Worm (Caenorhabditis elegans) whole organism, young adult: ENCODE measurements around the gene srh-44.

Source experiments
- C17E4.6 ChIP-seq: fragments of 200-800 bp; sonication (Bioruptor generic); IDR thresholded peaks from 2 replicates; pipeline ENCODE4 v1.3.6; 2022; ENCODE audit warnings: missing genetic modification reagents, missing genetic modification characterization, missing compliant biosample characterization
- F10E7.11 ChIP-seq: sonication (generic microtip); optimal IDR thresholded peaks from 2 replicates; lab custom pipeline; 2017; ENCODE audit warnings: mild to moderate bottlenecking, missing genetic modification characterization, moderate library complexity, missing compliant biosample characterization
- F23B12.7 ChIP-seq: sonication (generic microtip); optimal IDR thresholded peaks from 2 replicates; lab custom pipeline; 2017; ENCODE audit warnings: missing genetic modification characterization, mild to moderate bottlenecking, missing compliant biosample characterization, antibody characterized with exemption, moderate library complexity; ENCODE audit not compliant: insufficient read depth
- F33H1.4 ChIP-seq: fragments of 200-800 bp; sonication (Bioruptor generic); IDR thresholded peaks from 2 replicates; pipeline ENCODE4 v1.3.6; 2022; ENCODE audit warnings: missing genetic modification reagents, missing genetic modification characterization, missing compliant biosample characterization
- F37B4.10 ChIP-seq: fragments of 200-800 bp; sonication (Bioruptor generic); IDR thresholded peaks from 2 replicates; pipeline ENCODE4 v1.3.6; 2022; ENCODE audit warnings: missing genetic modification characterization, missing compliant biosample characterization
- F57A8.1 ChIP-seq: fragments of 200-800 bp; sonication (Bioruptor generic); optimal IDR thresholded peaks from 2 replicates; lab custom pipeline; 2018; ENCODE audit warnings: mild to moderate bottlenecking, missing genetic modification characterization, moderate library complexity, missing compliant biosample characterization
- F57C9.4 ChIP-seq: sonication (generic microtip); optimal IDR thresholded peaks from 2 replicates; lab custom pipeline; 2017; ENCODE audit warnings: mild to moderate bottlenecking, missing genetic modification characterization, missing compliant biosample characterization
- Y53F4B.3 ChIP-seq: fragments of 200-800 bp; sonication (Bioruptor generic); IDR thresholded peaks from 2 replicates; pipeline ENCODE4 v1.3.6; 2022; ENCODE audit warnings: missing genetic modification reagents, missing genetic modification characterization, missing compliant biosample characterization
- Y53G8AR.9 ChIP-seq: fragments of 200-800 bp; sonication (Bioruptor generic); conservative IDR thresholded peaks from 2 replicates; pipeline ENCODE4 v1.3.6; 2022; ENCODE audit warnings: missing genetic modification reagents, missing genetic modification characterization, missing compliant biosample characterization
- Y67H2A.10 ChIP-seq: fragments of 200-800 bp; sonication (Bioruptor generic); conservative IDR thresholded peaks from 2 replicates; pipeline ENCODE4 v1.3.6; 2022; ENCODE audit warnings: missing genetic modification reagents, missing genetic modification characterization, missing compliant biosample characterization
- ama-1 ChIP-seq, 3 experiments: fragments of 150-350 bp in 1 of 3; sonication (generic microtip) in 2 of 3; optimal IDR thresholded peaks; 2 replicates each; lab custom pipeline; 2014 to 2018; ENCODE audit warnings: missing biosample characterization in 2 of 3, missing genetic modification characterization in 2 of 3, missing genetic modification reagents in 2 of 3
- aptf-2 ChIP-seq: fragments of 200-800 bp; sonication (Bioruptor generic); conservative IDR thresholded peaks from 2 replicates; pipeline ENCODE4 v1.3.6; 2022; ENCODE audit warnings: missing genetic modification reagents, missing genetic modification characterization, missing compliant biosample characterization
- atf-7 ChIP-seq: sonication (generic microtip); optimal IDR thresholded peaks from 2 replicates; lab custom pipeline; 2017; ENCODE audit warnings: mild to moderate bottlenecking, missing genetic modification characterization, missing compliant biosample characterization
- athp-1 ChIP-seq: sonication (generic microtip); optimal IDR thresholded peaks from 2 replicates; lab custom pipeline; 2017; ENCODE audit warnings: mild to moderate bottlenecking, missing genetic modification characterization, missing compliant biosample characterization
- attf-3 ChIP-seq: fragments of 200-800 bp; sonication (Bioruptor generic); conservative IDR thresholded peaks from 2 replicates; pipeline ENCODE4 v1.3.6; 2022; ENCODE audit warnings: missing genetic modification reagents, missing genetic modification characterization, missing compliant biosample characterization
- bed-2 ChIP-seq: fragments of 200-800 bp; sonication (Bioruptor generic); IDR thresholded peaks from 2 replicates; pipeline ENCODE4 v1.3.6; 2022; ENCODE audit warnings: missing genetic modification reagents, missing genetic modification characterization, missing compliant biosample characterization
- cebp-1 ChIP-seq, 2 experiments: fragments of 200-800 bp in 1 of 2; sonication (Bioruptor generic) in 1 of 2; sonication (generic microtip) in 1 of 2; IDR thresholded peaks in 1 of 2; optimal IDR thresholded peaks in 1 of 2; 2 replicates each; pipeline versions ENCODE4 v1.3.6 to Lab custom; 2017 to 2022; ENCODE audit warnings: missing compliant biosample characterization in 2 of 2, missing genetic modification characterization in 2 of 2, mild to moderate bottlenecking in 1 of 2, missing genetic modification reagents in 1 of 2, moderate library complexity in 1 of 2
- ceh-100 ChIP-seq: fragments of 200-800 bp; sonication (Bioruptor generic); IDR thresholded peaks from 2 replicates; pipeline ENCODE4 v1.3.6; 2022; ENCODE audit warnings: missing genetic modification reagents, missing genetic modification characterization, missing compliant biosample characterization
- ceh-27 ChIP-seq: fragments of 200-800 bp; sonication (Bioruptor generic); optimal IDR thresholded peaks from 2 replicates; lab custom pipeline; 2018; ENCODE audit warnings: mild to moderate bottlenecking, missing genetic modification characterization, moderate library complexity, missing compliant biosample characterization
- ceh-40 ChIP-seq: fragments of 200-800 bp; sonication (Bioruptor generic); IDR thresholded peaks from 2 replicates; pipeline ENCODE4 v1.3.6; 2022; ENCODE audit warnings: missing genetic modification characterization, missing compliant biosample characterization
- ceh-58 ChIP-seq: fragments of 200-800 bp; sonication (Bioruptor generic); IDR thresholded peaks from 2 replicates; pipeline ENCODE4 v1.3.6; 2022; ENCODE audit warnings: missing genetic modification characterization, missing compliant biosample characterization
- ceh-91 ChIP-seq: fragments of 200-800 bp; sonication (Bioruptor generic); IDR thresholded peaks from 2 replicates; pipeline ENCODE4 v1.3.6; 2022; ENCODE audit warnings: missing genetic modification reagents, missing genetic modification characterization, missing compliant biosample characterization
- die-1 ChIP-seq: sonication (generic microtip); optimal IDR thresholded peaks from 2 replicates; lab custom pipeline; 2016; ENCODE audit warnings: missing genotype, mild to moderate bottlenecking, missing genetic modification characterization, missing compliant biosample characterization
- dox-1 ChIP-seq: fragments of 200-800 bp; sonication (Bioruptor generic); IDR thresholded peaks from 2 replicates; pipeline ENCODE4 v1.3.6; 2022; ENCODE audit warnings: missing genetic modification reagents, missing genetic modification characterization, missing compliant biosample characterization
- efl-1 ChIP-seq: fragments of 150-350 bp; optimal IDR thresholded peaks from 2 replicates; lab custom pipeline; 2014; ENCODE audit warnings: missing biosample characterization, missing genetic modification reagents, missing genetic modification characterization
- egl-44 ChIP-seq: fragments of 200-800 bp; sonication (Bioruptor generic); IDR thresholded peaks from 2 replicates; pipeline ENCODE4 v1.3.6; 2022; ENCODE audit warnings: missing genetic modification reagents, missing genetic modification characterization, missing compliant biosample characterization
- ekl-4 ChIP-seq: fragments of 200-800 bp; sonication (Bioruptor generic); IDR thresholded peaks from 2 replicates; pipeline ENCODE4 v1.3.6; 2022; ENCODE audit warnings: missing genetic modification reagents, missing genetic modification characterization, missing compliant biosample characterization
- fkh-3 ChIP-seq: sonication (generic microtip); optimal IDR thresholded peaks from 2 replicates; lab custom pipeline; 2016; ENCODE audit warnings: mild to moderate bottlenecking, missing genetic modification characterization, missing compliant biosample characterization
- him-1 ChIP-seq: sonication (generic microtip); optimal IDR thresholded peaks from 2 replicates; lab custom pipeline; 2016; ENCODE audit warnings: missing genotype, missing genetic modification reagents, missing genetic modification characterization, missing compliant biosample characterization
- hmg-1.2 ChIP-seq: fragments of 200-800 bp; sonication (Bioruptor generic); IDR thresholded peaks from 2 replicates; pipeline ENCODE4 v1.3.6; 2022; ENCODE audit warnings: missing genetic modification reagents, missing genetic modification characterization, missing compliant biosample characterization
- lin-35 ChIP-seq, 3 experiments: fragments of 150-350 bp in 2 of 3; sonication (generic microtip) in 1 of 3; optimal IDR thresholded peaks; 2 replicates each; lab custom pipeline; 2014 to 2018; ENCODE audit warnings: missing biosample characterization in 3 of 3, missing genetic modification characterization in 3 of 3, missing genetic modification reagents in 3 of 3
- lin-54 ChIP-seq: fragments of 200-800 bp; sonication (Bioruptor generic); optimal IDR thresholded peaks from 2 replicates; lab custom pipeline; 2018; ENCODE audit warnings: mild to moderate bottlenecking, missing genetic modification characterization, missing compliant biosample characterization
- lsl-1 ChIP-seq: fragments of 200-800 bp; sonication (Bioruptor generic); optimal IDR thresholded peaks from 2 replicates; lab custom pipeline; 2018; ENCODE audit warnings: mild to moderate bottlenecking, missing genetic modification characterization, moderate library complexity, missing compliant biosample characterization
- madf-3 ChIP-seq: fragments of 200-800 bp; sonication (Bioruptor generic); IDR thresholded peaks from 2 replicates; pipeline ENCODE4 v1.3.6; 2022; ENCODE audit warnings: missing genetic modification reagents, missing genetic modification characterization, missing compliant biosample characterization
- madf-6 ChIP-seq: fragments of 200-800 bp; sonication (Bioruptor generic); IDR thresholded peaks from 2 replicates; pipeline ENCODE4 v1.3.6; 2022; ENCODE audit warnings: missing genetic modification reagents, missing genetic modification characterization, missing compliant biosample characterization
- mcd-1 ChIP-seq: fragments of 200-800 bp; sonication (Bioruptor generic); IDR thresholded peaks from 2 replicates; pipeline ENCODE4 v1.3.6; 2022; ENCODE audit warnings: missing genetic modification reagents, missing genetic modification characterization, missing compliant biosample characterization
- mel-28 ChIP-seq: sonication (generic microtip); optimal IDR thresholded peaks from 2 replicates; lab custom pipeline; 2016; ENCODE audit warnings: borderline replicate concordance, mild to moderate bottlenecking, missing genetic modification characterization, missing compliant biosample characterization
- mxl-1 ChIP-seq: sonication (generic microtip); optimal IDR thresholded peaks from 2 replicates; lab custom pipeline; 2016; ENCODE audit warnings: missing genetic modification characterization, missing compliant biosample characterization
- nhr-179 ChIP-seq: sonication (generic microtip); optimal IDR thresholded peaks from 2 replicates; lab custom pipeline; 2016; ENCODE audit warnings: mild to moderate bottlenecking, missing genetic modification characterization, missing compliant biosample characterization
- pbrm-1 ChIP-seq: fragments of 200-800 bp; sonication (Bioruptor generic); IDR thresholded peaks from 2 replicates; pipeline ENCODE4 v1.3.6; 2022; ENCODE audit warnings: missing genetic modification reagents, missing genetic modification characterization, missing compliant biosample characterization
- pha-4 ChIP-seq: fragments of 150-350 bp; sonication (generic microtip); optimal IDR thresholded peaks from 2 replicates; lab custom pipeline; 2014; ENCODE audit warnings: missing biosample characterization, missing genetic modification reagents, missing genetic modification characterization
- snpc-4 ChIP-seq, 5 experiments: fragments of 150-350 bp in 1 of 5; sonication (generic microtip) in 4 of 5; optimal IDR thresholded peaks; 2 replicates each; lab custom pipeline; 2014 to 2018; ENCODE audit warnings: missing genetic modification characterization in 5 of 5, missing biosample characterization in 3 of 5, antibody characterized with exemption in 2 of 5, mild to moderate bottlenecking in 2 of 5, missing compliant biosample characterization in 2 of 5, missing genotype in 2 of 5, moderate library complexity in 2 of 5, missing genetic modification reagents in 1 of 5
- tlf-1 ChIP-seq: fragments of 200-800 bp; sonication (Bioruptor generic); optimal IDR thresholded peaks from 2 replicates; lab custom pipeline; 2018; ENCODE audit warnings: mild to moderate bottlenecking, missing genetic modification characterization, missing compliant biosample characterization
- unc-130 ChIP-seq: sonication (generic microtip); optimal IDR thresholded peaks from 2 replicates; lab custom pipeline; 2016; ENCODE audit warnings: missing genetic modification reagents, missing genetic modification characterization, missing compliant biosample characterization
- xnd-1 ChIP-seq: sonication (generic microtip); optimal IDR thresholded peaks from 2 replicates; lab custom pipeline; 2016; ENCODE audit warnings: missing genotype, missing genetic modification reagents, missing genetic modification characterization, missing compliant biosample characterization
- ztf-28 ChIP-seq: fragments of 200-800 bp; sonication (Bioruptor generic); IDR thresholded peaks from 2 replicates; pipeline ENCODE4 v1.3.6; 2022; ENCODE audit warnings: missing genetic modification reagents, missing genetic modification characterization, missing compliant biosample characterization

The srh-44 gene

DNA sequence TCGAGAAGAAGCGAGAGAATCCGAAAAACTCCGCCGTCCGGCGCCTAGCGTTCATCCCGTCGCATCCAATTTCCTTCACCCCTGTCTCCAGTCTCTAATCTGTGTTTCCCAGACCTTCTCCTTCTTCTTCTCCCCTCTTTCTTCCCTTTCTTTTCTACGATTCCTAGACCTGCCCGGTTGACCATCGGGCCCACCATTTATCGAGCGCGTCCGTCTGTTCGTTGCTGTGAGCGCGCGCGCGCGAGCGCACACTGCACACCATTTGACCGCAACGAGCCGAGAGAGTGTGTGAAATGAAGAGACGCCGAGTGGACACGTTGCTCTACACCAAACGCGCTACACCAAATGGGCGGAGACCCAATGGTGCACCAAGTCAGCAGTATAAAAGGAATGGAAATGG lies 22.2 kb downstream of the srh-44 start (continued):
- TF ChIP-seq ceh-100: peak; percentile 84
- TF ChIP-seq ceh-40 (GFP tag; lab: Robert Waterston, UW): no peak
- 0 out of 2 replicates have a peak, but pooled peaks have one; percentile 38 for TF ChIP-seq attf-3 (GFP tag; lab: Robert Waterston, UW)
- peak; percentile 81 for TF ChIP-seq tlf-1 (GFP tag; lab: Kevin White, UChicago)
- peak; percentile 85 for TF ChIP-seq aptf-2 (GFP tag; lab: Robert Waterston, UW)
- no peak for TF ChIP-seq Y67H2A.10
- no peak for TF ChIP-seq pha-4 (tag; lab: Kevin White, UChicago)
- peak; percentile 94 for TF ChIP-seq ceh-91 (GFP tag; lab: Robert Waterston, UW)
- TF ChIP-seq mcd-1 (GFP tag; lab: Robert Waterston, UW): peak; percentile 78
- no peak for TF ChIP-seq die-1 (tag; lab: Kevin White, UChicago)
- TF ChIP-seq mel-28: no peak
- peak; percentile 40 for TF ChIP-seq athp-1
- TF ChIP-seq ztf-28 (GFP tag; lab: Robert Waterston, UW): 0 out of 2 replicates have a peak, but pooled peaks have one; percentile 51
- peak; percentile 30 for TF ChIP-seq him-1
- peak; percentile 78 for TF ChIP-seq C17E4.6 (GFP tag; lab: Robert Waterston, UW)
- no peak for TF ChIP-seq F10E7.11 (tag; lab: Kevin White, UChicago)
- TF ChIP-seq hmg-1.2 (GFP tag; lab: Robert Waterston, UW): peak; percentile 92
- TF ChIP-seq ekl-4 (GFP tag; lab: Robert Waterston, UW): peak; percentile 64
- peak; percentile 98 for TF ChIP-seq madf-6 (GFP tag; lab: Robert Waterston, UW)
- peak; percentile 80 for TF ChIP-seq lsl-1 (GFP tag; lab: Kevin White, UChicago)
- TF ChIP-seq mxl-1 (tag; lab: Kevin White, UChicago): no peak
- peak; percentile 92 for TF ChIP-seq madf-3
- TF ChIP-seq xnd-1 (tag; lab: Kevin White, UChicago): peak; percentile 95
- TF ChIP-seq F33H1.4 (GFP tag; lab: Robert Waterston, UW): peak; percentile 79
- TF ChIP-seq F37B4.10 (GFP tag; lab: Robert Waterston, UW): peak; percentile 78; the same call in 1 of the 2 replicates
- no peak for TF ChIP-seq F57C9.4
- TF ChIP-seq bed-2 (GFP tag; lab: Robert Waterston, UW): peak; percentile 81; the same call in 1 of the 2 replicates
- TF ChIP-seq nhr-179: no peak
- no peak for TF ChIP-seq F57A8.1
- 0 out of 2 replicates have a peak, but pooled peaks have one; percentile 20 for TF ChIP-seq ceh-58 (GFP tag; lab: Robert Waterston, UW)
- no peak for TF ChIP-seq egl-44 (GFP tag; lab: Robert Waterston, UW)
- peak; percentile 81 for TF ChIP-seq lin-54 (GFP tag; lab: Kevin White, UChicago)
- 0 out of 2 replicates have a peak, but pooled peaks have one; percentile 68 for TF ChIP-seq Y53G8AR.9 (GFP tag; lab: Robert Waterston, UW)
- TF ChIP-seq pbrm-1 (GFP tag; lab: Robert Waterston, UW): peak; percentile 75; the same call in 1 of the 2 replicates
- TF ChIP-seq unc-130 (GFP tag; lab: Kevin White, UChicago): peak; percentile 72
- no peak for TF ChIP-seq ama-1 (optimal IDR thresholded peaks at IDR 0.05; lab: Kevin White, UChicago)
- TF ChIP-seq ama-1 (GFP tag; optimal IDR thresholded peaks at IDR 0.05; lab: Kevin White, UChicago): no peak
- no peak for TF ChIP-seq fkh-3 (tag; lab: Kevin White, UChicago)
- TF ChIP-seq dox-1 (GFP tag; lab: Robert Waterston, UW): peak; percentile 92
- TF ChIP-seq snpc-4 (GFP tag; optimal IDR thresholded peaks at IDR 0.05; lab: Kevin White, UChicago): no peak
- peak in 2 of 4 experiments; percentile 19 to 23 for TF ChIP-seq snpc-4 (tag; optimal IDR thresholded peaks at IDR 0.05; lab: Kevin White, UChicago)
- TF ChIP-seq F23B12.7 (tag; lab: Kevin White, UChicago): no peak
- no peak for TF ChIP-seq Y53F4B.3
- TF ChIP-seq efl-1 (GFP tag; lab: Kevin White, UChicago): peak; percentile 97
- TF ChIP-seq atf-7: no peak
- TF ChIP-seq ceh-27 (GFP tag; lab: Kevin White, UChicago): peak; percentile 6
- TF ChIP-seq lin-35 (GFP tag; optimal IDR thresholded peaks at IDR 0.05; lab: Kevin White, UChicago): peak in 2 of 3 experiments; percentile 38 to 44
- 0 out of 2 replicates have a peak, but pooled peaks have one; percentile 27 for TF ChIP-seq cebp-1 (GFP tag; IDR thresholded peaks at IDR 0.05; lab: Robert Waterston, UW)
- TF ChIP-seq cebp-1 (tag; optimal IDR thresholded peaks at IDR 0.05; lab: Kevin White, UChicago): no peak
